Worm (Caenorhabditis elegans) whole organism, early embryonic: ENCODE measurements around the gene nhr-210.

ENCODE experiments used
- B0310.2 ChIP-seq: sonication (generic microtip); optimal IDR thresholded peaks from 2 replicates; lab custom pipeline; 2016; ENCODE audit warnings: mild to moderate bottlenecking, missing genetic modification characterization, missing compliant biosample characterization
- aly-1 ChIP-seq: sonication (generic microtip); optimal IDR thresholded peaks from 2 replicates; lab custom pipeline; 2016; ENCODE audit warnings: missing genetic modification characterization, missing compliant biosample characterization
- ama-1 ChIP-seq: fragments of 150-350 bp; optimal IDR thresholded peaks from 2 replicates; lab custom pipeline; 2014
- ceh-36 ChIP-seq: sonication (generic microtip); optimal IDR thresholded peaks from 2 replicates; lab custom pipeline; 2016; ENCODE audit warnings: missing genetic modification characterization, inconsistent platforms, missing compliant biosample characterization
- ets-7 ChIP-seq: sonication (generic microtip); optimal IDR thresholded peaks from 2 replicates; lab custom pipeline; 2016; ENCODE audit warnings: missing genotype, missing genetic modification characterization, missing compliant biosample characterization
- flt-1 ChIP-seq: fragments of 200-800 bp; sonication (Bioruptor generic); IDR thresholded peaks from 2 replicates; pipeline ENCODE4 v1.3.6; 2022; ENCODE audit warnings: missing genetic modification characterization, missing compliant biosample characterization
- hmbx-1 ChIP-seq: sonication (generic microtip); optimal IDR thresholded peaks from 2 replicates; lab custom pipeline; 2016; ENCODE audit warnings: mild to moderate bottlenecking, missing genetic modification characterization, missing compliant biosample characterization
- hmg-4 ChIP-seq: fragments of 200-800 bp; sonication (Bioruptor generic); optimal IDR thresholded peaks from 2 replicates; lab custom pipeline; 2018; ENCODE audit warnings: mild to moderate bottlenecking, missing genetic modification characterization, missing compliant biosample characterization
- pes-1 ChIP-seq: fragments of 200-800 bp; sonication (Bioruptor generic); IDR thresholded peaks from 2 replicates; pipeline ENCODE4 v1.3.6; 2022; ENCODE audit warnings: missing genetic modification reagents, missing genetic modification characterization, missing compliant biosample characterization
- scrt-1 ChIP-seq: fragments of 200-800 bp; sonication (Bioruptor generic); IDR thresholded peaks from 2 replicates; pipeline ENCODE4 v1.3.6; 2022; ENCODE audit warnings: missing genetic modification characterization, missing compliant biosample characterization
- tbx-37 ChIP-seq: fragments of 200-800 bp; sonication (Bioruptor generic); conservative IDR thresholded peaks from 2 replicates; pipeline ENCODE4 v1.3.6; 2022; ENCODE audit warnings: missing genetic modification reagents, missing genetic modification characterization, missing compliant biosample characterization
- tra-4 ChIP-seq: sonication (generic microtip); optimal IDR thresholded peaks from 2 replicates; lab custom pipeline; 2017; ENCODE audit warnings: missing genetic modification characterization, missing compliant biosample characterization

- TF ChIP-seq B0310.2 (tag; lab: Kevin White, UChicago) (no peak), pes-1 (GFP tag; lab: Robert Waterston, UW) (no peak), ama-1 (no peak), ets-7 (tag; lab: Kevin White, UChicago) (no peak), tbx-37 (GFP tag; lab: Robert Waterston, UW) (no peak), hmg-4 (GFP tag; lab: Kevin White, UChicago) (no peak), tra-4 (tag; lab: Kevin White, UChicago) (no peak), aly-1 (tag; lab: Kevin White, UChicago) (no peak), hmbx-1 (tag; lab: Kevin White, UChicago) (no peak), flt-1 (GFP tag; lab: Robert Waterston, UW) (no peak), ceh-36 (no peak), scrt-1 (GFP tag; lab: Robert Waterston, UW) (no peak)
These were observed 40.6 kb upstream of the nhr-210 start, which contains the start of gene srx-7 for ce11 chrV:559940-560339.
